Worm (Caenorhabditis elegans) whole organism, mixed stage, embryonic: ENCODE data around the gene pfkb-1.2.

Experiments used
- M03D4.4 ChIP-seq: sonication (generic microtip); optimal IDR thresholded peaks from 2 replicates; lab custom pipeline; 2017; ENCODE audit warnings: mild to moderate bottlenecking, missing genetic modification characterization, missing compliant biosample characterization
- bed-3 ChIP-seq: fragments of 200-800 bp; sonication (Bioruptor generic); optimal IDR thresholded peaks from 3 replicates; lab custom pipeline; 2018; ENCODE audit warnings: mild to moderate bottlenecking, missing genetic modification characterization, moderate library complexity, missing compliant biosample characterization
- blmp-1 ChIP-seq: fragments of 150-350 bp; optimal IDR thresholded peaks from 2 replicates; lab custom pipeline; 2014; ENCODE audit warnings: missing biosample characterization, missing genetic modification characterization
- ceh-39 ChIP-seq: fragments of 150-350 bp; optimal IDR thresholded peaks from 2 replicates; lab custom pipeline; 2014; ENCODE audit warnings: missing biosample characterization, missing genetic modification characterization
- ceh-43 ChIP-seq: fragments of 200-800 bp; sonication (Bioruptor generic); optimal IDR thresholded peaks from 2 replicates; lab custom pipeline; 2018; ENCODE audit warnings: mild to moderate bottlenecking, missing genetic modification characterization, moderate library complexity, missing compliant biosample characterization
- ceh-83 ChIP-seq: fragments of 200-800 bp; sonication (Bioruptor generic); optimal IDR thresholded peaks from 2 replicates; lab custom pipeline; 2018; ENCODE audit warnings: mild to moderate bottlenecking, missing genetic modification characterization, missing compliant biosample characterization
- ces-1 ChIP-seq: fragments of 150-350 bp; optimal IDR thresholded peaks from 2 replicates; lab custom pipeline; 2014; ENCODE audit warnings: missing biosample characterization, missing genetic modification reagents, missing genetic modification characterization
- cnd-1 ChIP-seq: fragments of 200-800 bp; sonication (Bioruptor generic); optimal IDR thresholded peaks from 2 replicates; lab custom pipeline; 2018; ENCODE audit warnings: mild to moderate bottlenecking, missing genetic modification characterization, missing compliant biosample characterization
- drap-1 ChIP-seq: fragments of 200-800 bp; sonication (Bioruptor generic); optimal IDR thresholded peaks from 3 replicates; lab custom pipeline; 2018; ENCODE audit warnings: mild to moderate bottlenecking, missing genetic modification characterization, missing compliant biosample characterization
- elt-1 ChIP-seq: sonication (generic microtip); optimal IDR thresholded peaks from 2 replicates; lab custom pipeline; 2017; ENCODE audit warnings: missing genetic modification characterization, mild to moderate bottlenecking, missing compliant biosample characterization, antibody characterized with exemption, moderate library complexity, borderline replicate concordance; ENCODE audit not compliant: insufficient read depth
- elt-3 ChIP-seq: fragments of 150-350 bp; optimal IDR thresholded peaks from 2 replicates; lab custom pipeline; 2014; ENCODE audit warnings: missing biosample characterization, missing genetic modification characterization
- flh-1 ChIP-seq: fragments of 200-800 bp; sonication (Bioruptor generic); optimal IDR thresholded peaks from 2 replicates; lab custom pipeline; 2018; ENCODE audit warnings: mild to moderate bottlenecking, missing genetic modification characterization, moderate library complexity, missing compliant biosample characterization
- ham-2 ChIP-seq: fragments of 200-800 bp; sonication (Bioruptor generic); optimal IDR thresholded peaks from 2 replicates; lab custom pipeline; 2018; ENCODE audit warnings: mild to moderate bottlenecking, missing genetic modification characterization, missing compliant biosample characterization
- hlh-1 ChIP-seq: fragments of 150-350 bp; optimal IDR thresholded peaks from 2 replicates; lab custom pipeline; 2014; ENCODE audit warnings: missing biosample characterization, missing genetic modification reagents, missing genetic modification characterization
- lin-13 ChIP-seq: fragments of 150-350 bp; optimal IDR thresholded peaks from 2 replicates; lab custom pipeline; 2014; ENCODE audit warnings: missing biosample characterization, missing genetic modification characterization
- lin-32 ChIP-seq: fragments of 200-800 bp; sonication (Bioruptor generic); optimal IDR thresholded peaks from 2 replicates; lab custom pipeline; 2018; ENCODE audit warnings: mild to moderate bottlenecking, missing genetic modification characterization, missing compliant biosample characterization
- lsy-2 ChIP-seq: fragments of 150-350 bp; optimal IDR thresholded peaks from 2 replicates; lab custom pipeline; 2014; ENCODE audit warnings: missing biosample characterization, missing genetic modification characterization
- mab-5 ChIP-seq: fragments of 150-350 bp; optimal IDR thresholded peaks from 2 replicates; lab custom pipeline; 2014; ENCODE audit warnings: missing biosample characterization, missing genetic modification characterization
- mep-1 ChIP-seq: fragments of 150-350 bp; optimal IDR thresholded peaks from 2 replicates; lab custom pipeline; 2017; ENCODE audit warnings: missing biosample characterization, missing genetic modification reagents, missing genetic modification characterization, inconsistent platforms
- mls-2 ChIP-seq: sonication (generic microtip); optimal IDR thresholded peaks from 2 replicates; lab custom pipeline; 2016; ENCODE audit warnings: mild to moderate bottlenecking, missing genetic modification characterization, moderate library complexity, missing compliant biosample characterization
- nhr-12 ChIP-seq: fragments of 150-350 bp; optimal IDR thresholded peaks from 2 replicates; lab custom pipeline; 2014; ENCODE audit warnings: missing biosample characterization, missing genetic modification characterization
- nhr-2 ChIP-seq: fragments of 150-350 bp; optimal IDR thresholded peaks from 2 replicates; lab custom pipeline; 2014; ENCODE audit warnings: missing biosample characterization, missing genetic modification characterization
- nhr-237 ChIP-seq: fragments of 150-350 bp; optimal IDR thresholded peaks from 2 replicates; lab custom pipeline; 2014; ENCODE audit warnings: missing biosample characterization, missing genetic modification characterization
- nhr-28 ChIP-seq: fragments of 150-350 bp; optimal IDR thresholded peaks from 2 replicates; lab custom pipeline; 2014; ENCODE audit warnings: missing biosample characterization, missing genetic modification characterization
- nhr-76 ChIP-seq: sonication (generic microtip); optimal IDR thresholded peaks from 2 replicates; lab custom pipeline; 2017; ENCODE audit warnings: missing biosample characterization, missing genetic modification characterization
- pha-4 ChIP-seq: fragments of 150-350 bp; optimal IDR thresholded peaks from 2 replicates; lab custom pipeline; 2018; ENCODE audit warnings: missing biosample characterization, missing genetic modification reagents, missing genetic modification characterization
- sem-2 ChIP-seq: fragments of 200-800 bp; sonication (Bioruptor generic); optimal IDR thresholded peaks from 2 replicates; lab custom pipeline; 2018; ENCODE audit warnings: mild to moderate bottlenecking, missing genetic modification characterization, missing compliant biosample characterization
- snpc-4 ChIP-seq: fragments of 150-350 bp; optimal IDR thresholded peaks from 2 replicates; lab custom pipeline; 2014; ENCODE audit warnings: missing biosample characterization, missing genetic modification characterization
- sptf-1 ChIP-seq: sonication (generic microtip); optimal IDR thresholded peaks from 2 replicates; lab custom pipeline; 2017; ENCODE audit warnings: mild to moderate bottlenecking, missing genetic modification characterization, moderate library complexity, missing compliant biosample characterization
- tbx-8 ChIP-seq: fragments of 200-800 bp; sonication (Bioruptor generic); optimal IDR thresholded peaks from 2 replicates; lab custom pipeline; 2018; ENCODE audit warnings: mild to moderate bottlenecking, missing genetic modification characterization, moderate library complexity, missing compliant biosample characterization
- unc-120 ChIP-seq: sonication (generic microtip); optimal IDR thresholded peaks from 2 replicates; lab custom pipeline; 2017; ENCODE audit warnings: missing genetic modification characterization, missing compliant biosample characterization; ENCODE audit not compliant: poor library complexity, severe bottlenecking
- unc-39 ChIP-seq: fragments of 150-350 bp; optimal IDR thresholded peaks from 2 replicates; lab custom pipeline; 2014; ENCODE audit warnings: missing biosample characterization, missing genetic modification characterization
- unc-62 ChIP-seq: fragments of 150-350 bp; optimal IDR thresholded peaks from 2 replicates; lab custom pipeline; 2014; ENCODE audit warnings: missing biosample characterization, missing genetic modification reagents, missing genetic modification characterization
- zip-8 ChIP-seq: fragments of 150-350 bp; optimal IDR thresholded peaks from 2 replicates; lab custom pipeline; 2014; ENCODE audit warnings: missing biosample characterization, missing genetic modification characterization
- ztf-11 ChIP-seq: fragments of 150-350 bp; optimal IDR thresholded peaks from 2 replicates; lab custom pipeline; 2014; ENCODE audit warnings: missing biosample characterization, missing genetic modification characterization

Gene pfkb-1.2

ce11 chrIV:5947555-5948151 lies 5.9 kb downstream of the pfkb-1.2 start, which contains the start of gene rps-25:
TSS of gene rps-25 (minus strand) at chrIV:5947605.
- TF ChIP-seq tbx-8 (GFP tag; lab: Kevin White, UChicago) (no peak), unc-120 (tag; lab: Kevin White, UChicago) (no peak), ham-2 (GFP tag; lab: Kevin White, UChicago) (no peak), elt-3 (no peak), snpc-4 (tag; lab: Kevin White, UChicago) (no peak), ztf-11 (tag; lab: Kevin White, UChicago) (no peak), ceh-39 (no peak), mep-1 (tag; lab: Kevin White, UChicago) (peak; percentile 70), unc-62 (no peak), ceh-83 (no peak), sem-2 (no peak), pha-4 (tag; lab: Kevin White, UChicago) (peak; percentile 17), M03D4.4 (tag; lab: Kevin White, UChicago) (no peak), nhr-28 (tag; lab: Kevin White, UChicago) (no peak), sptf-1 (tag; lab: Kevin White, UChicago) (no peak), unc-39 (tag; lab: Kevin White, UChicago) (no peak), nhr-12 (tag; lab: Kevin White, UChicago) (no peak), cnd-1 (no peak), ceh-43 (GFP tag; lab: Kevin White, UChicago) (no peak), bed-3 (GFP tag; lab: Kevin White, UChicago) (no peak), nhr-237 (tag; lab: Kevin White, UChicago) (no peak), blmp-1 (tag; lab: Kevin White, UChicago) (no peak), mls-2 (tag; lab: Kevin White, UChicago) (no peak), lin-13 (tag; lab: Kevin White, UChicago) (peak; percentile 77), lsy-2 (tag; lab: Kevin White, UChicago) (peak; percentile 90), ces-1 (peak; percentile 18), nhr-2 (no peak), hlh-1 (tag; lab: Kevin White, UChicago) (peak; percentile 46), zip-8 (tag; lab: Kevin White, UChicago) (no peak), lin-32 (GFP tag; lab: Kevin White, UChicago) (no peak), mab-5 (no peak), elt-1 (tag; lab: Kevin White, UChicago) (no peak), flh-1 (GFP tag; lab: Kevin White, UChicago) (no peak), drap-1 (GFP tag; lab: Kevin White, UChicago) (no peak), nhr-76 (tag; lab: Kevin White, UChicago) (no peak)

- TF ChIP-seq lin-13 (tag; lab: Kevin White, UChicago) (no peak), M03D4.4 (tag; lab: Kevin White, UChicago) (no peak), nhr-2 (no peak), sem-2 (no peak), lin-32 (GFP tag; lab: Kevin White, UChicago) (no peak), nhr-76 (tag; lab: Kevin White, UChicago) (no peak), sptf-1 (tag; lab: Kevin White, UChicago) (no peak), cnd-1 (no peak), tbx-8 (GFP tag; lab: Kevin White, UChicago) (no peak), ceh-43 (GFP tag; lab: Kevin White, UChicago) (no peak), blmp-1 (tag; lab: Kevin White, UChicago) (no peak)
These were observed 7.0 kb downstream of the pfkb-1.2 start for ce11 chrIV:5948712-5949111.

- TF ChIP-seq ham-2 (GFP tag; lab: Kevin White, UChicago) = no peak
- TF ChIP-seq nhr-76 (tag; lab: Kevin White, UChicago) = no peak
- no peak for TF ChIP-seq mep-1 (tag; lab: Kevin White, UChicago)
- TF ChIP-seq ceh-43 (GFP tag; lab: Kevin White, UChicago) = no peak
- TF ChIP-seq ceh-39 = no peak
- TF ChIP-seq elt-1 (tag; lab: Kevin White, UChicago) = no peak
- TF ChIP-seq cnd-1 = no peak
- no peak for TF ChIP-seq drap-1 (GFP tag; lab: Kevin White, UChicago)
- no peak for TF ChIP-seq mab-5
- TF ChIP-seq hlh-1 (tag; lab: Kevin White, UChicago) = no peak
- TF ChIP-seq flh-1 (GFP tag; lab: Kevin White, UChicago) = no peak
These were observed 8.2 kb downstream of the pfkb-1.2 start for ce11 chrIV:5949964-5950363.
